Fruit fly (Drosophila melanogaster): ENCODE measurements around the gene CG9951.
A peak's percentile ranks its signal among the peaks of the same experiment; 100 is the strongest.

Gene CG9951

dm6 chr3L:16896408-16896807 is 33.4 kb downstream of the CG9951 start (continued):
- TF ChIP-seq pan (optimal IDR thresholded peaks at IDR 0.05) = no peak
- TF ChIP-seq pan (GFP tag; optimal IDR thresholded peaks at IDR 0.05 in 1 of 2, IDR thresholded peaks at IDR 0.05 in 1 of 2) = peak in 1 of 2 experiments; percentile 38
- TF ChIP-seq CG12942 (GFP tag; optimal IDR thresholded peaks at IDR 0.05) = no peak
- TF ChIP-seq Stat92E (GFP tag; optimal IDR thresholded peaks at IDR 0.05) = no peak
- TF ChIP-seq CG31365 (tag; optimal IDR thresholded peaks at IDR 0.05) = no peak
- TF ChIP-seq chn (GFP tag; optimal IDR thresholded peaks at IDR 0.05) = no peak
- no peak for TF ChIP-seq TFAM (GFP tag; optimal IDR thresholded peaks at IDR 0.05)
- no peak for TF ChIP-seq Mrtf (GFP tag; IDR thresholded peaks at IDR 0.05)
- TF ChIP-seq CG14050 (GFP tag; IDR thresholded peaks at IDR 0.05) = no peak
- no peak for TF ChIP-seq Sox102F (GFP tag; optimal IDR thresholded peaks at IDR 0.05)
- no peak for TF ChIP-seq pita (GFP tag; optimal IDR thresholded peaks at IDR 0.05)
- no peak for TF ChIP-seq fd102C (GFP tag; optimal IDR thresholded peaks at IDR 0.05)
- no peak for TF ChIP-seq CG10147 (GFP tag; optimal IDR thresholded peaks at IDR 0.05)
- no peak for TF ChIP-seq CG7987 (GFP tag; optimal IDR thresholded peaks at IDR 0.05)
- TF ChIP-seq CG7928 (GFP tag; optimal IDR thresholded peaks at IDR 0.05) = no peak
- 0 out of 2 replicates have a peak, but pooled peaks have one; percentile 9 for TF ChIP-seq CG3847 (GFP tag; IDR thresholded peaks at IDR 0.05)
- no peak for TF ChIP-seq z (GFP tag; IDR thresholded peaks at IDR 0.05)
- TF ChIP-seq dm (GFP tag; optimal IDR thresholded peaks at IDR 0.05) = no peak
- TF ChIP-seq vvl (GFP tag; IDR thresholded peaks at IDR 0.05) = peak; percentile 31; the same call in 1 of the 2 replicates
- no peak for TF ChIP-seq hb (GFP tag; IDR thresholded peaks at IDR 0.05; ENCODE audit: partially characterized antibody)
- no peak for TF ChIP-seq CG15696 (tag; optimal IDR thresholded peaks at IDR 0.05)
- TF ChIP-seq br (optimal IDR thresholded peaks at IDR 0.05) = no peak
- TF ChIP-seq aop (GFP tag; IDR thresholded peaks at IDR 0.05) = no peak
- no peak for TF ChIP-seq CG8359 (GFP tag; optimal IDR thresholded peaks at IDR 0.05; ENCODE audit: borderline replicate concordance)
- no peak for TF ChIP-seq twi (tag; optimal IDR thresholded peaks at IDR 0.05)
- no peak for TF ChIP-seq toy (GFP tag; IDR thresholded peaks at IDR 0.05)
- no peak; the same call in 2 of the 3 replicates for TF ChIP-seq CG6791 (GFP tag; IDR thresholded peaks at IDR 0.05; ENCODE audit: partially characterized antibody)
- TF ChIP-seq CG11456 (GFP tag; IDR thresholded peaks at IDR 0.05) = peak; percentile 68; the same call in 1 of the 3 replicates
- TF ChIP-seq Doc2 (GFP tag; IDR thresholded peaks at IDR 0.05) = no peak
- TF ChIP-seq fd96Cb (tag; optimal IDR thresholded peaks at IDR 0.05) = no peak
- TF ChIP-seq CG42726 (GFP tag; IDR thresholded peaks at IDR 0.05; ENCODE audit: partially characterized antibody) = no peak
- TF ChIP-seq Hmr (GFP tag; optimal IDR thresholded peaks at IDR 0.05) = peak; percentile 22
- no peak for TF ChIP-seq mam (GFP tag; optimal IDR thresholded peaks at IDR 0.05)
- peak; percentile 6 for TF ChIP-seq Hsf (GFP tag; optimal IDR thresholded peaks at IDR 0.05)
- peak; percentile 35 for TF ChIP-seq HLHmδ (GFP tag; optimal IDR thresholded peaks at IDR 0.05)
- TF ChIP-seq ac (GFP tag; optimal IDR thresholded peaks at IDR 0.05) = no peak
- no peak for TF ChIP-seq hkb (optimal IDR thresholded peaks at IDR 0.05)
- peak; percentile 22; the same call in 1 of the 2 replicates for TF ChIP-seq hkb (GFP tag; IDR thresholded peaks at IDR 0.05)
- TF ChIP-seq CG11696 (GFP tag; IDR thresholded peaks at IDR 0.05) = no peak
- no peak for TF ChIP-seq CG11504 (tag; optimal IDR thresholded peaks at IDR 0.05)
- no peak for TF ChIP-seq CG33213 (GFP tag; optimal IDR thresholded peaks at IDR 0.05)
- no peak for TF ChIP-seq phol (tag; optimal IDR thresholded peaks at IDR 0.05)
- TF ChIP-seq NC2β (GFP tag; optimal IDR thresholded peaks at IDR 0.05) = no peak
- no peak for TF ChIP-seq p53 (GFP tag; optimal IDR thresholded peaks at IDR 0.05)
- no peak for TF ChIP-seq az2 (GFP tag; optimal IDR thresholded peaks at IDR 0.05)
- TF ChIP-seq Dref (GFP tag; IDR thresholded peaks at IDR 0.05) = no peak
- TF ChIP-seq CG2116 (GFP tag; optimal IDR thresholded peaks at IDR 0.05) = no peak
- peak; percentile 33 for TF ChIP-seq Rfx (GFP tag; IDR thresholded peaks at IDR 0.05)
- no peak for TF ChIP-seq Spps (tag; optimal IDR thresholded peaks at IDR 0.05)
- no peak for TF ChIP-seq dati (GFP tag; IDR thresholded peaks at IDR 0.05)
- TF ChIP-seq corto (GFP tag; optimal IDR thresholded peaks at IDR 0.05) = no peak
- TF ChIP-seq CG6813 (GFP tag; optimal IDR thresholded peaks at IDR 0.05) = no peak

Data from whole organism, embryonic.